Worm (Caenorhabditis elegans): ENCODE measurements around the gene dhrs-4.

The dhrs-4 gene

ce11 chrV:12876708-12877107, 45.7 kb upstream of the dhrs-4 start (continued):
- TF ChIP-seq mep-1 (tag; optimal IDR thresholded peaks at IDR 0.05) (no peak), daf-16 (GFP tag; optimal IDR thresholded peaks at IDR 0.05) (no peak), daf-16 (tag; optimal IDR thresholded peaks at IDR 0.05) (peak; percentile 84), lin-39 (tag; optimal IDR thresholded peaks at IDR 0.05) (no peak)

ce11 chrV:12877579-12877978, 44.8 kb upstream of the dhrs-4 start:
- TF ChIP-seq nhr-42 (GFP tag; IDR thresholded peaks at IDR 0.05) (no peak), pqm-1 (tag; optimal IDR thresholded peaks at IDR 0.05) (peak; percentile 52), nhr-111 (GFP tag; optimal IDR thresholded peaks at IDR 0.05) (no peak), dmd-6 (GFP tag; IDR thresholded peaks at IDR 0.05) (peak; percentile 48; the same call in 1 of the 2 replicates), nhr-25 (tag; optimal IDR thresholded peaks at IDR 0.05; ENCODE audit: borderline replicate concordance, insufficient read depth) (no peak), zip-11 (GFP tag; IDR thresholded peaks at IDR 0.05) (no peak), nhr-41 (GFP tag; IDR thresholded peaks at IDR 0.05) (no peak), F26F4.8 (GFP tag; conservative IDR thresholded peaks at IDR 0.05) (no peak), snpc-4 (tag; optimal IDR thresholded peaks at IDR 0.05) (no peak), saeg-2 (GFP tag; IDR thresholded peaks at IDR 0.05) (no peak), ceh-44 (GFP tag; IDR thresholded peaks at IDR 0.05) (no peak), hmg-1.1 (GFP tag; IDR thresholded peaks at IDR 0.05) (no peak), nhr-6 (tag; optimal IDR thresholded peaks at IDR 0.05) (peak; percentile 7), mxl-3 (GFP tag; optimal IDR thresholded peaks at IDR 0.05) (no peak)

- TF ChIP-seq nhr-28 (tag; optimal IDR thresholded peaks at IDR 0.05) (peak; percentile 39), php-3 (GFP tag; IDR thresholded peaks at IDR 0.05) (no peak), hlh-11 (tag; optimal IDR thresholded peaks at IDR 0.05) (peak; percentile 32), mxl-3 (GFP tag; optimal IDR thresholded peaks at IDR 0.05) (peak; percentile 51)
Measured at ce11 chrV:12879349-12879748, 43.1 kb upstream of the dhrs-4 start.

- TF ChIP-seq aha-1 (tag), result peak; percentile 87
- TF ChIP-seq spr-3 (GFP tag; optimal IDR thresholded peaks at IDR 0.05), result no peak
Measured at ce11 chrV:12881396-12881795, 41.0 kb upstream of the dhrs-4 start.

- peak; percentile 5 for TF ChIP-seq zip-2 (tag; optimal IDR thresholded peaks at IDR 0.05)
- peak; percentile 80 for TF ChIP-seq aha-1 (tag)
- no peak for TF ChIP-seq ama-1 (optimal IDR thresholded peaks at IDR 0.05)
Measured at ce11 chrV:12882370-12882769, 40.0 kb upstream of the dhrs-4 start.

- TF ChIP-seq nhr-6 (tag; optimal IDR thresholded peaks at IDR 0.05) (no peak), nhr-10 (tag; optimal IDR thresholded peaks at IDR 0.05) (no peak), rbr-2 (tag; optimal IDR thresholded peaks at IDR 0.05) (no peak), php-3 (GFP tag; IDR thresholded peaks at IDR 0.05) (no peak), ceh-82 (tag; optimal IDR thresholded peaks at IDR 0.05) (no peak), daf-12 (tag; optimal IDR thresholded peaks at IDR 0.05) (no peak), unc-62 (GFP tag; optimal IDR thresholded peaks at IDR 0.05 in 1 of 2) (no peak), unc-62 (tag; optimal IDR thresholded peaks at IDR 0.05) (no peak), gei-8 (GFP tag; optimal IDR thresholded peaks at IDR 0.05) (no peak), pha-4 (GFP tag; IDR thresholded peaks at IDR 0.05) (no peak), pha-4 (tag; optimal IDR thresholded peaks at IDR 0.05) (no peak), nhr-77 (tag; optimal IDR thresholded peaks at IDR 0.05) (no peak)
Measured at ce11 chrV:12885860-12886259, 36.5 kb upstream of the dhrs-4 start, which contains the start of gene glb-24. Gene glb-24, minus strand, starts transcription at chrV:12885960.

All from whole organism, L4 larva.